Worm (Caenorhabditis elegans): ENCODE measurements around the gene Y7A5A.13.
A peak's percentile ranks its signal among the peaks of the same experiment; 100 is the strongest.

Y7A5A.13 gene

ce11 chrX:15773262-15773908 is at the start of gene Y7A5A.13:
Gene Y7A5A.13, plus strand, starts transcription at chrX:15773858.
- TF ChIP-seq pes-1 (GFP tag; IDR thresholded peaks at IDR 0.05) (no peak), ama-1 (optimal IDR thresholded peaks at IDR 0.05) (no peak), flt-1 (GFP tag; IDR thresholded peaks at IDR 0.05) (no peak)

- TF ChIP-seq scrt-1 (GFP tag; IDR thresholded peaks at IDR 0.05) = no peak
- no peak for TF ChIP-seq ceh-13 (GFP tag; optimal IDR thresholded peaks at IDR 0.05)
- TF ChIP-seq F13C5.2 (tag; optimal IDR thresholded peaks at IDR 0.05) = no peak
- TF ChIP-seq aly-1 (tag; optimal IDR thresholded peaks at IDR 0.05) = no peak
- TF ChIP-seq hmg-4 (GFP tag; optimal IDR thresholded peaks at IDR 0.05) = no peak
- no peak for TF ChIP-seq hmbx-1 (tag; optimal IDR thresholded peaks at IDR 0.05)
- no peak for TF ChIP-seq tbx-11 (GFP tag; IDR thresholded peaks at IDR 0.05)
These were observed 48.7 kb upstream of the Y7A5A.13 start for ce11 chrX:15724994-15725393.

DNA sequence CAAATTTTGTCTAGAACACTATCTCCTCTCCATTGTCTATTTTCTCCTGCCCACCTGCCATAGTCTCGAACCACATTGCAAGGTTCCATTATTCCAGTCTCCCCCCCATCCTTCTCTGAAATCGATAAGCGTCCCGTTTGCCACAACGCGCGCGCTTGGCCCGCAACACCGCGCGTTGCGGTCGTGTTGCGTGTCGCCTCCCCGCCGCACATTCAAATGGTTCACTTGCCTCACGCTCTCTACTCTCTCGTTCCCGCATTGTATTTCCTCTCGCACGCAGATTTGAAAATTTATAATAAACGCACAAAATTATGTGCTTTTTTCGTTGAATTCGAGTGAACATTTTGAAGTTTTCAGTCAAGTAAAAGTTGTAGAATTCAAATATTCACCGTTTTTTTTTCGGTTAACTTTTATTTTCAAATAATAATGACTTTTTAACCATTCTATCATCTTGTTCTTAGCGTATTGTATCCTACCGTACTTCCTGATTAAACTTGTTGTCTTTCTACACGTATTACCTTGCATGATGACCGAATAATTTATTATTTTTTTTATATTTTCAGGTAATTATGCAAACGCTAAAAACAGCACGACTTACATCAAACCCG is 48.0 kb upstream of the Y7A5A.13 start, which contains the start of gene lin-15B:
Gene lin-15B (plus strand): TSS at position 558 of the 608 bp plus-strand sequence.
- no peak for TF ChIP-seq flt-1 (GFP tag; IDR thresholded peaks at IDR 0.05)
- TF ChIP-seq scrt-1 (GFP tag; IDR thresholded peaks at IDR 0.05) = no peak
- TF ChIP-seq tbx-11 (GFP tag; IDR thresholded peaks at IDR 0.05) = no peak
- no peak for TF ChIP-seq sea-1 (GFP tag; conservative IDR thresholded peaks at IDR 0.05)
- TF ChIP-seq hmg-4 (GFP tag; optimal IDR thresholded peaks at IDR 0.05) = peak; percentile 56

- no peak for TF ChIP-seq hmbx-1 (tag; optimal IDR thresholded peaks at IDR 0.05)
- TF ChIP-seq tbx-11 (GFP tag; IDR thresholded peaks at IDR 0.05) = no peak
- TF ChIP-seq ama-1 (optimal IDR thresholded peaks at IDR 0.05) = no peak
- TF ChIP-seq hnd-1 (tag; optimal IDR thresholded peaks at IDR 0.05) = no peak
- TF ChIP-seq B0310.2 (tag; optimal IDR thresholded peaks at IDR 0.05) = no peak
- no peak for TF ChIP-seq sea-1 (GFP tag; conservative IDR thresholded peaks at IDR 0.05)
- TF ChIP-seq tbx-37 (GFP tag; conservative IDR thresholded peaks at IDR 0.05) = no peak
- no peak for TF ChIP-seq hmg-4 (GFP tag; optimal IDR thresholded peaks at IDR 0.05)
- no peak for TF ChIP-seq aly-1 (tag; optimal IDR thresholded peaks at IDR 0.05)
- TF ChIP-seq F13C5.2 (tag; optimal IDR thresholded peaks at IDR 0.05) = no peak
- no peak for TF ChIP-seq scrt-1 (GFP tag; IDR thresholded peaks at IDR 0.05)
- TF ChIP-seq tra-4 (tag; optimal IDR thresholded peaks at IDR 0.05) = no peak
- no peak for TF ChIP-seq ceh-36 (tag; optimal IDR thresholded peaks at IDR 0.05)
- TF ChIP-seq pes-1 (GFP tag; IDR thresholded peaks at IDR 0.05) = no peak
- TF ChIP-seq flt-1 (GFP tag; IDR thresholded peaks at IDR 0.05) = no peak
- TF ChIP-seq ceh-13 (GFP tag; optimal IDR thresholded peaks at IDR 0.05) = no peak
- TF ChIP-seq ets-7 (tag; optimal IDR thresholded peaks at IDR 0.05) = no peak
These were observed 43.3 kb upstream of the Y7A5A.13 start for ce11 chrX:15730342-15730741.

ce11 chrX:15731668-15732067 is 42.0 kb upstream of the Y7A5A.13 start, which contains the start of gene lin-15A:
Gene lin-15A, plus strand, starts transcription at chrX:15731968.
- no peak for TF ChIP-seq hmg-4 (GFP tag; optimal IDR thresholded peaks at IDR 0.05)
- no peak for TF ChIP-seq ceh-36 (tag; optimal IDR thresholded peaks at IDR 0.05)
- no peak for TF ChIP-seq F13C5.2 (tag; optimal IDR thresholded peaks at IDR 0.05)
- TF ChIP-seq sea-1 (GFP tag; conservative IDR thresholded peaks at IDR 0.05) = no peak
- no peak for TF ChIP-seq tbx-37 (GFP tag; conservative IDR thresholded peaks at IDR 0.05)
- no peak for TF ChIP-seq flt-1 (GFP tag; IDR thresholded peaks at IDR 0.05)
- TF ChIP-seq aly-1 (tag; optimal IDR thresholded peaks at IDR 0.05) = no peak
- no peak for TF ChIP-seq tra-4 (tag; optimal IDR thresholded peaks at IDR 0.05)
- TF ChIP-seq pes-1 (GFP tag; IDR thresholded peaks at IDR 0.05) = no peak
- TF ChIP-seq B0310.2 (tag; optimal IDR thresholded peaks at IDR 0.05) = no peak
- TF ChIP-seq ets-7 (tag; optimal IDR thresholded peaks at IDR 0.05) = no peak
- no peak for TF ChIP-seq ama-1 (optimal IDR thresholded peaks at IDR 0.05)
- TF ChIP-seq ceh-13 (GFP tag; optimal IDR thresholded peaks at IDR 0.05) = no peak
- no peak for TF ChIP-seq hnd-1 (tag; optimal IDR thresholded peaks at IDR 0.05)
- TF ChIP-seq tbx-11 (GFP tag; IDR thresholded peaks at IDR 0.05) = no peak
- TF ChIP-seq hmbx-1 (tag; optimal IDR thresholded peaks at IDR 0.05) = no peak
- TF ChIP-seq scrt-1 (GFP tag; IDR thresholded peaks at IDR 0.05) = no peak

DNA sequence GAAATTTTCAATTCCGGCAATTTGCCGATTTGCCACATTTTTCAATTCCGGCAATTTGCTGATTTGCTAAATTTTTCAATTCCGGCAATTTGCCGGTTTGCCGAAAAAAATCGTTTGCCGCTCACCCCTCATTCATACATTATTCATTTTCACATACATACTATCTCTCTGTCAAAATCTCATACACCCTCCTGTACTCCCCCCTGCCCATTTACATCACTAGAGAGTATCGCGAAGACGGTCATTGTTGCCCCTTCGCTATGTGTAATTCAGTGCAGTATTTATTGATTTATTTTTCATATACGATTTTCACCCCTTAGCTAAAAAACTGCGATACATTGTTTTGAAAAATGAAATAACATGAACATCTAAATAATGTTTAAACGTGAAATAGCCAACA is 37.2 kb upstream of the Y7A5A.13 start:
- no peak for TF ChIP-seq B0310.2 (tag; optimal IDR thresholded peaks at IDR 0.05)
- no peak for TF ChIP-seq tra-4 (tag; optimal IDR thresholded peaks at IDR 0.05)
- TF ChIP-seq hnd-1 (tag; optimal IDR thresholded peaks at IDR 0.05) = no peak
- TF ChIP-seq sea-1 (GFP tag; conservative IDR thresholded peaks at IDR 0.05) = no peak
- peak; percentile 66 for TF ChIP-seq F13C5.2 (tag; optimal IDR thresholded peaks at IDR 0.05)
- no peak for TF ChIP-seq tbx-11 (GFP tag; IDR thresholded peaks at IDR 0.05)

- 0 out of 2 replicates have a peak, but pooled peaks have one; percentile 25 for TF ChIP-seq sea-1 (GFP tag; conservative IDR thresholded peaks at IDR 0.05)
These were observed 35.1 kb upstream of the Y7A5A.13 start for ce11 chrX:15738432-15739003.

DNA sequence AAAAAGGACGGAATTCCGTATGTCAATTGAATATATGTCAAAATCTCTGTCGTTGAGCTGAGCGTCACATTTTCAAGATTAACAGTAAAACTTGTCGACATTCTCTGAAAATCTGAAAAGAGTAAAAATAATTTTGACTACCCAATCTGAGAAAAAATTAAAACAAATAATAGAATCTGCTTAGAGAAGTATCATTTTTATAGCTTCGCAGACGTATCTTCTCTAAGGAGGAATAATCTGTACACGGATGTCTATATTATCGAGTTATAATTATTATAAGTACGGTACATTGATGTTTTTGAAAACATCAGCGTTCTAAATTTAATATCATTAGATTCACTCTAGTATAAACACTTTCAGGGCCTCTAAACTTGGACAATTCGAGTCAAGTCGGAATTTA is 33.1 kb upstream of the Y7A5A.13 start, which contains the start of gene srg-64:
Gene srg-64 (minus strand): TSS at position 101 of the 400 bp plus-strand sequence.
- TF ChIP-seq sea-1 (GFP tag; conservative IDR thresholded peaks at IDR 0.05) (no peak), tbx-11 (GFP tag; IDR thresholded peaks at IDR 0.05) (no peak), hnd-1 (tag; optimal IDR thresholded peaks at IDR 0.05) (no peak), scrt-1 (GFP tag; IDR thresholded peaks at IDR 0.05) (no peak), B0310.2 (tag; optimal IDR thresholded peaks at IDR 0.05) (no peak), ets-7 (tag; optimal IDR thresholded peaks at IDR 0.05) (no peak), hmbx-1 (tag; optimal IDR thresholded peaks at IDR 0.05) (no peak), F13C5.2 (tag; optimal IDR thresholded peaks at IDR 0.05) (no peak), ceh-13 (GFP tag; optimal IDR thresholded peaks at IDR 0.05) (no peak), tbx-37 (GFP tag; conservative IDR thresholded peaks at IDR 0.05) (no peak), ceh-36 (tag; optimal IDR thresholded peaks at IDR 0.05) (no peak), hmg-4 (GFP tag; optimal IDR thresholded peaks at IDR 0.05) (no peak), aly-1 (tag; optimal IDR thresholded peaks at IDR 0.05) (no peak), ama-1 (optimal IDR thresholded peaks at IDR 0.05) (no peak), tra-4 (tag; optimal IDR thresholded peaks at IDR 0.05) (no peak), pes-1 (GFP tag; IDR thresholded peaks at IDR 0.05) (no peak), flt-1 (GFP tag; IDR thresholded peaks at IDR 0.05) (no peak)

All from whole organism, early embryonic.